Fruit fly (Drosophila melanogaster) whole organism, wandering third instar larva: ENCODE results near the gene CG6282.

Source experiments
- Abd-B ChIP-seq: fragments of >200 bp; optimal IDR thresholded peaks from 2 replicates; lab custom pipeline; 2017; ENCODE audit warnings: missing biosample characterization, missing genetic modification characterization
- Dfd ChIP-seq: fragments of >200 bp; optimal IDR thresholded peaks from 2 replicates; lab custom pipeline; 2017; ENCODE audit warnings: missing biosample characterization, missing genetic modification characterization
- Mio ChIP-seq: sonication (Bioruptor generic); optimal IDR thresholded peaks from 2 replicates; lab custom pipeline; 2016; ENCODE audit warnings: missing biosample characterization, missing genetic modification characterization
- OdsH ChIP-seq: fragments of 200-800 bp; sonication (Bioruptor generic); optimal IDR thresholded peaks from 2 replicates; lab custom pipeline; 2016; ENCODE audit warnings: missing biosample characterization, mild to moderate bottlenecking, missing genetic modification characterization
- Rel ChIP-seq, 2 experiments: fragments of 200-800 bp; sonication (Bioruptor generic) in 1 of 2; optimal IDR thresholded peaks; 2 replicates in 1 of 2; 3 replicates in 1 of 2; lab custom pipeline; 2016 to 2019; ENCODE audit warnings: mild to moderate bottlenecking in 2 of 2, missing biosample characterization in 2 of 2, missing genetic modification characterization in 2 of 2, moderate library complexity in 1 of 2
- Sp1 ChIP-seq: fragments of 200-800 bp; sonication (Bioruptor generic); optimal IDR thresholded peaks from 3 replicates; lab custom pipeline; 2019; ENCODE audit warnings: missing biosample characterization, mild to moderate bottlenecking, missing genetic modification characterization, moderate library complexity
- Vsx2 ChIP-seq: fragments of 200-300, 225-300 bp; sonication (Bioruptor generic); optimal IDR thresholded peaks from 2 replicates; lab custom pipeline; 2018; ENCODE audit warnings: missing biosample characterization, missing genetic modification characterization; ENCODE audit not compliant: partially characterized antibody
- br ChIP-seq: fragments of 200-800 bp; sonication (Bioruptor generic); optimal IDR thresholded peaks from 2 replicates; lab custom pipeline; 2016; ENCODE audit warnings: missing biosample characterization, missing genetic modification characterization
- lola ChIP-seq: fragments of >200 bp; optimal IDR thresholded peaks from 2 replicates; lab custom pipeline; 2017; ENCODE audit warnings: missing biosample characterization, missing genetic modification characterization
- pan ChIP-seq: fragments of >200 bp; optimal IDR thresholded peaks from 2 replicates; lab custom pipeline; 2017
- psq ChIP-seq: fragments of 200-800 bp; sonication (Bioruptor generic); optimal IDR thresholded peaks from 3 replicates; lab custom pipeline; 2017; ENCODE audit warnings: missing biosample characterization, mild to moderate bottlenecking, missing genetic modification characterization, moderate library complexity
- rgr ChIP-seq: fragments of 200-800 bp; sonication (Bioruptor generic); optimal IDR thresholded peaks from 3 replicates; lab custom pipeline; 2016; ENCODE audit warnings: missing biosample characterization, mild to moderate bottlenecking, missing genetic modification characterization

- TF ChIP-seq lola (GFP tag; lab: Kevin White, UChicago) (no peak), br (GFP tag; lab: Kevin White, UChicago) (no peak), pan (lab: Kevin White, UChicago) (no peak), Mio (GFP tag; lab: Kevin White, UChicago) (no peak), rgr (GFP tag; lab: Kevin White, UChicago) (no peak), psq (GFP tag; lab: Kevin White, UChicago) (no peak), Dfd (GFP tag; lab: Kevin White, UChicago) (no peak), Rel (GFP tag; optimal IDR thresholded peaks at IDR 0.05; lab: Kevin White, UChicago) (no peak), Rel (tag; optimal IDR thresholded peaks at IDR 0.05; lab: Kevin White, UChicago) (no peak), OdsH (GFP tag; lab: Kevin White, UChicago) (no peak), Abd-B (GFP tag; lab: Kevin White, UChicago) (no peak), Vsx2 (no peak), Sp1 (GFP tag; lab: Kevin White, UChicago) (no peak)
Observed at dm6 chr3L:8641049-8641448, 36.6 kb downstream of the CG6282 start.
